Worm (Caenorhabditis elegans) whole organism, L3 larva: ENCODE data around the gene T04B2.7.

ENCODE experiments used
- ceh-82 ChIP-seq: fragments of 150-350 bp; optimal IDR thresholded peaks from 2 replicates; lab custom pipeline; 2014; ENCODE audit warnings: missing biosample characterization, missing genetic modification characterization
- daf-12 ChIP-seq: fragments of 150-350 bp; optimal IDR thresholded peaks from 2 replicates; lab custom pipeline; 2014; ENCODE audit warnings: missing biosample characterization, missing genetic modification reagents, missing genetic modification characterization
- elt-1 ChIP-seq: fragments of 150-350 bp; optimal IDR thresholded peaks from 2 replicates; lab custom pipeline; 2014; ENCODE audit warnings: missing biosample characterization, missing genetic modification characterization
- fkh-2 ChIP-seq: fragments of 150-350 bp; optimal IDR thresholded peaks from 2 replicates; lab custom pipeline; 2014; ENCODE audit warnings: missing biosample characterization, missing genetic modification reagents, missing genetic modification characterization
- lsy-12 ChIP-seq: sonication (generic microtip); optimal IDR thresholded peaks from 2 replicates; lab custom pipeline; 2016; ENCODE audit warnings: mild to moderate bottlenecking, missing genetic modification characterization, missing compliant biosample characterization
- mml-1 ChIP-seq: fragments of 150-350 bp; sonication (generic microtip); optimal IDR thresholded peaks from 3 replicates; lab custom pipeline; 2014; ENCODE audit warnings: missing biosample characterization, missing genetic modification characterization
- nhr-11 ChIP-seq: fragments of 150-350 bp; optimal IDR thresholded peaks from 2 replicates; lab custom pipeline; 2014; ENCODE audit warnings: missing biosample characterization, missing genetic modification characterization
- nhr-23 ChIP-seq: fragments of 150-350 bp; optimal IDR thresholded peaks from 2 replicates; lab custom pipeline; 2014; ENCODE audit warnings: missing biosample characterization, missing genetic modification reagents, missing genetic modification characterization
- nhr-28 ChIP-seq: fragments of 150-350 bp; optimal IDR thresholded peaks from 2 replicates; lab custom pipeline; 2014; ENCODE audit warnings: missing biosample characterization, missing genetic modification characterization
- nhr-67 ChIP-seq: fragments of 150-350 bp; optimal IDR thresholded peaks from 2 replicates; lab custom pipeline; 2014; ENCODE audit warnings: missing biosample characterization, missing genetic modification characterization
- nhr-77 ChIP-seq: fragments of 150-350 bp; optimal IDR thresholded peaks from 2 replicates; lab custom pipeline; 2014; ENCODE audit warnings: missing biosample characterization, missing genetic modification characterization
- pha-4 ChIP-seq: fragments of 150-350 bp; optimal IDR thresholded peaks from 2 replicates; lab custom pipeline; 2014; ENCODE audit warnings: missing biosample characterization, missing genetic modification reagents, missing genetic modification characterization
- sea-2 ChIP-seq: fragments of 150-350 bp; sonication (generic microtip); optimal IDR thresholded peaks from 4 replicates; lab custom pipeline; 2014; ENCODE audit warnings: missing biosample characterization, missing genetic modification reagents, missing genetic modification characterization
- zag-1 ChIP-seq: fragments of 150-350 bp; optimal IDR thresholded peaks from 2 replicates; lab custom pipeline; 2014; ENCODE audit warnings: missing biosample characterization, missing genetic modification characterization
- ztf-4 ChIP-seq: fragments of 150-350 bp; optimal IDR thresholded peaks from 2 replicates; lab custom pipeline; 2014; ENCODE audit warnings: missing biosample characterization, missing genetic modification characterization

Gene T04B2.7

DNA sequence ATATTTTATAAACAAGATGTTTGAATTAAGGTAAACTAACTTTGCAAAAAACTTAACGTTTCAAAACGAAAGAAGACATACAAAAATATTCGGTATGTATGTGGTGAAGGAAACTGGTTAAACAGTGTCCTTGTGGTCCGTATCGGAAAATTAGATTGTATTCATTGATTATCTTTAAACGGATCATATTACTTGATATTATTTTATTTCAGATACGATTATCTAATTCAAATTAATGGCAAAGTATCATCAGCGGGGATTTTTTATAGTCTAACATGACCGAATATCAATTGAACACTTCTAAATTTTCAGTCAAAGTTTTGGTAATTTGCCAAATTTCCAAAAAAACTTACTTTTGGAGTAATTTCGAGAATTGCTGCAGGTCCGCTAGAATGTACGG lies 49.2 kb downstream of the T04B2.7 start, which contains the start of gene C47E12.13:
TSS of gene C47E12.13 (minus strand) at position 101 of the 400 bp plus-strand sequence.
- TF ChIP-seq pha-4 (tag; lab: Kevin White, UChicago) (no peak), ceh-82 (tag; lab: Kevin White, UChicago) (no peak), daf-12 (no peak), lsy-12 (tag; lab: Kevin White, UChicago) (no peak), nhr-11 (tag; lab: Kevin White, UChicago) (no peak), nhr-77 (no peak), nhr-67 (tag; lab: Kevin White, UChicago) (no peak), fkh-2 (tag; lab: Kevin White, UChicago) (no peak), sea-2 (GFP tag; lab: Kevin White, UChicago) (no peak), ztf-4 (no peak), nhr-23 (tag; lab: Kevin White, UChicago) (no peak), elt-1 (tag; lab: Kevin White, UChicago) (no peak), mml-1 (tag; lab: Kevin White, UChicago) (no peak), nhr-28 (no peak), zag-1 (tag; lab: Kevin White, UChicago) (no peak)
